Worm (Caenorhabditis elegans) whole organism, late embryonic: ENCODE data around the gene col-36.

Experiments
- ceh-30 ChIP-seq: fragments of 150-350 bp; optimal IDR thresholded peaks from 2 replicates; lab custom pipeline; 2014; ENCODE audit warnings: missing biosample characterization, missing genetic modification characterization
- dve-1 ChIP-seq: sonication (generic microtip); optimal IDR thresholded peaks from 2 replicates; lab custom pipeline; 2017; ENCODE audit warnings: antibody characterized with exemption, mild to moderate bottlenecking, missing genetic modification characterization, missing compliant biosample characterization
- hlh-15 ChIP-seq: sonication (generic microtip); optimal IDR thresholded peaks from 2 replicates; lab custom pipeline; 2016; ENCODE audit warnings: missing genetic modification characterization, missing compliant biosample characterization
- hlh-30 ChIP-seq: sonication (generic microtip); optimal IDR thresholded peaks from 2 replicates; lab custom pipeline; 2017; ENCODE audit warnings: antibody characterized with exemption, missing genetic modification characterization, missing compliant biosample characterization; ENCODE audit not compliant: insufficient read depth
- nfya-1 ChIP-seq: sonication (generic microtip); optimal IDR thresholded peaks from 2 replicates; lab custom pipeline; 2017; ENCODE audit warnings: missing genetic modification characterization, mild to moderate bottlenecking, missing compliant biosample characterization, antibody characterized with exemption, moderate library complexity
- nhr-11 ChIP-seq: fragments of 150-350 bp; optimal IDR thresholded peaks from 2 replicates; lab custom pipeline; 2014; ENCODE audit warnings: missing biosample characterization, missing genetic modification characterization
- rnt-1 ChIP-seq: sonication (generic microtip); optimal IDR thresholded peaks from 2 replicates; lab custom pipeline; 2016; ENCODE audit warnings: missing genetic modification characterization, missing compliant biosample characterization

DNA sequence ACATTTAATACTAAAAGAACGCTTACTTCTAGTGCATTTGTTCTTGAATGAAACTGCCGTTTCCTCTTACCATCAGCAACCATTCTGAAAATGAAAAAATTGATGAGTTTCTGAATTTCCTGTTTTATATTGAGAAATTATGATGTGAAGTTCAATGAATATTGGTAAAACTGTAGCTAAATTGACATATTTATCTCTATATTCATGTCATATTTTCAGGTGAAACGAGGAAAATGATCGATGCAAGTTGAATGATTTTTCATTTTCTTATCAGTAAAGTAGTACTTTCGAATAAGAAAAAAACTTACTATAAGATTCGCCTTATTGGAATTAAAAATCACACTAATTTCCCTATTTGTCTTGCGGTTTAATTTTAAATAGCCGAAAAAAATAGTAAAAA, 41.6 kb upstream of the col-36 start, which contains the start of gene E04F6.15:
- TF ChIP-seq nfya-1 (tag; lab: Kevin White, UChicago) (no peak), nhr-11 (tag; lab: Kevin White, UChicago) (no peak), hlh-15 (tag; lab: Kevin White, UChicago) (no peak), dve-1 (tag; lab: Kevin White, UChicago) (no peak), hlh-30 (tag; lab: Kevin White, UChicago) (no peak), ceh-30 (tag; lab: Kevin White, UChicago) (no peak), rnt-1 (tag; lab: Kevin White, UChicago) (no peak)
